Fruit fly (Drosophila melanogaster) whole organism, wandering third instar larva: ENCODE results near the gene phol.

Experiments used
- Abd-B ChIP-seq: fragments of >200 bp; optimal IDR thresholded peaks from 2 replicates; lab custom pipeline; 2017; ENCODE audit warnings: missing biosample characterization, missing genetic modification characterization
- CG32264 ChIP-seq: fragments of 200-800 bp; sonication (Bioruptor generic); optimal IDR thresholded peaks from 2 replicates; lab custom pipeline; 2016; ENCODE audit warnings: missing biosample characterization, missing genetic modification characterization
- CG9705 ChIP-seq: fragments of 200-800 bp; sonication (Bioruptor generic); optimal IDR thresholded peaks from 2 replicates; lab custom pipeline; 2018; ENCODE audit warnings: missing biosample characterization, mild to moderate bottlenecking, missing genetic modification characterization
- CrebA ChIP-seq: fragments of 200-800 bp; sonication (Bioruptor generic); optimal IDR thresholded peaks from 2 replicates; lab custom pipeline; 2016; ENCODE audit warnings: missing biosample characterization, mild to moderate bottlenecking, missing genetic modification characterization, borderline replicate concordance
- Dfd ChIP-seq: fragments of >200 bp; optimal IDR thresholded peaks from 2 replicates; lab custom pipeline; 2017; ENCODE audit warnings: missing biosample characterization, missing genetic modification characterization
- Dif ChIP-seq: fragments of 200-275, 200-300 bp; sonication (Bioruptor generic); optimal IDR thresholded peaks from 2 replicates; lab custom pipeline; 2018; ENCODE audit warnings: missing biosample characterization, missing genetic modification characterization; ENCODE audit not compliant: partially characterized antibody
- GATAd ChIP-seq: sonication (Bioruptor generic); optimal IDR thresholded peaks from 2 replicates; lab custom pipeline; 2016; ENCODE audit warnings: missing biosample characterization, missing genetic modification characterization
- HLH106 ChIP-seq: fragments of 200-800 bp; optimal IDR thresholded peaks from 3 replicates; lab custom pipeline; 2019; ENCODE audit warnings: missing biosample characterization, mild to moderate bottlenecking, missing genetic modification characterization, moderate library complexity
- Hnf4 ChIP-seq: fragments of 200-800 bp; sonication (Bioruptor generic); optimal IDR thresholded peaks from 2 replicates; lab custom pipeline; 2016; ENCODE audit warnings: missing biosample characterization, mild to moderate bottlenecking, missing genetic modification characterization
- Hr78 ChIP-seq: fragments of >200 bp; optimal IDR thresholded peaks from 2 replicates; lab custom pipeline; 2017; ENCODE audit warnings: missing biosample characterization, missing genetic modification characterization
- Hr83 ChIP-seq: fragments of 200-300 bp; sonication (Bioruptor generic); optimal IDR thresholded peaks from 2 replicates; lab custom pipeline; 2016; ENCODE audit warnings: missing biosample characterization, mild to moderate bottlenecking, missing genetic modification characterization, moderate library complexity; ENCODE audit not compliant: poor library complexity, severe bottlenecking
- Jra ChIP-seq: sonication (Bioruptor generic); optimal IDR thresholded peaks from 2 replicates; lab custom pipeline; 2016; ENCODE audit warnings: missing biosample characterization, missing genetic modification characterization
- Mio ChIP-seq: sonication (Bioruptor generic); optimal IDR thresholded peaks from 2 replicates; lab custom pipeline; 2016; ENCODE audit warnings: missing biosample characterization, missing genetic modification characterization
- Myc ChIP-seq: fragments of >200 bp; optimal IDR thresholded peaks from 2 replicates; lab custom pipeline; 2017
- N ChIP-seq: fragments of >200 bp; optimal IDR thresholded peaks from 2 replicates; lab custom pipeline; 2018; ENCODE audit warnings: missing biosample characterization, missing external identifiers, missing genetic modification characterization
- OdsH ChIP-seq: fragments of 200-800 bp; sonication (Bioruptor generic); optimal IDR thresholded peaks from 2 replicates; lab custom pipeline; 2016; ENCODE audit warnings: missing biosample characterization, mild to moderate bottlenecking, missing genetic modification characterization
- Rel ChIP-seq, 2 experiments: fragments of 200-800 bp; sonication (Bioruptor generic) in 1 of 2; optimal IDR thresholded peaks; 2 replicates in 1 of 2; 3 replicates in 1 of 2; lab custom pipeline; 2016 to 2019; ENCODE audit warnings: mild to moderate bottlenecking in 2 of 2, missing biosample characterization in 2 of 2, missing genetic modification characterization in 2 of 2, moderate library complexity in 1 of 2
- Sp1 ChIP-seq: fragments of 200-800 bp; sonication (Bioruptor generic); optimal IDR thresholded peaks from 3 replicates; lab custom pipeline; 2019; ENCODE audit warnings: missing biosample characterization, mild to moderate bottlenecking, missing genetic modification characterization, moderate library complexity
- Vsx2 ChIP-seq: fragments of 200-300, 225-300 bp; sonication (Bioruptor generic); optimal IDR thresholded peaks from 2 replicates; lab custom pipeline; 2018; ENCODE audit warnings: missing biosample characterization, missing genetic modification characterization; ENCODE audit not compliant: partially characterized antibody
- br ChIP-seq: fragments of 200-800 bp; sonication (Bioruptor generic); optimal IDR thresholded peaks from 2 replicates; lab custom pipeline; 2016; ENCODE audit warnings: missing biosample characterization, missing genetic modification characterization
- brk ChIP-seq: fragments of 200-800 bp; sonication (Bioruptor generic); optimal IDR thresholded peaks from 2 replicates; lab custom pipeline; 2016; ENCODE audit warnings: missing biosample characterization, mild to moderate bottlenecking, missing genetic modification characterization
- dl ChIP-seq, 2 experiments: fragments of 175-275, 200-275 bp in 1 of 2; fragments of 200-275 bp in 1 of 2; sonication (Bioruptor generic); optimal IDR thresholded peaks; lab custom pipeline; 2018; ENCODE audit warnings: mild to moderate bottlenecking in 2 of 2, missing biosample characterization in 2 of 2, missing genetic modification characterization in 2 of 2, moderate library complexity in 2 of 2; ENCODE audit not compliant: partially characterized antibody in 2 of 2, insufficient read depth in 1 of 2
- dmrt93B ChIP-seq: fragments of 200-800 bp; sonication (Bioruptor generic); optimal IDR thresholded peaks from 2 replicates; lab custom pipeline; 2018; ENCODE audit warnings: missing biosample characterization, mild to moderate bottlenecking, missing genetic modification characterization
- dsf ChIP-seq: sonication (Bioruptor generic); optimal IDR thresholded peaks from 2 replicates; lab custom pipeline; 2016; ENCODE audit warnings: missing biosample characterization, missing genetic modification characterization, borderline replicate concordance
- ey ChIP-seq: fragments of 200-800 bp; sonication (Bioruptor generic); optimal IDR thresholded peaks from 2 replicates; lab custom pipeline; 2016; ENCODE audit warnings: missing biosample characterization, missing genetic modification characterization
- foxo ChIP-seq, 2 experiments: fragments of 200-800 bp; sonication (Bioruptor generic); optimal IDR thresholded peaks; 2 replicates in 1 of 2; 3 replicates in 1 of 2; lab custom pipeline; 2016 to 2017; ENCODE audit warnings: missing biosample characterization in 2 of 2, missing genetic modification characterization in 2 of 2
- fru ChIP-seq: fragments of 200-800 bp; sonication (Bioruptor generic); optimal IDR thresholded peaks from 3 replicates; lab custom pipeline; 2016; ENCODE audit warnings: missing biosample characterization, mild to moderate bottlenecking, missing genetic modification characterization
- h ChIP-seq: fragments of 200-800 bp; sonication (Bioruptor generic); optimal IDR thresholded peaks from 3 replicates; lab custom pipeline; 2016; ENCODE audit warnings: missing biosample characterization, mild to moderate bottlenecking, missing genetic modification characterization
- jim ChIP-seq: fragments of 175-275, 200-325 bp; sonication (Bioruptor generic); optimal IDR thresholded peaks from 2 replicates; lab custom pipeline; 2016; ENCODE audit warnings: missing biosample characterization, mild to moderate bottlenecking, missing genetic modification characterization
- lola ChIP-seq: fragments of >200 bp; optimal IDR thresholded peaks from 2 replicates; lab custom pipeline; 2017; ENCODE audit warnings: missing biosample characterization, missing genetic modification characterization
- pan ChIP-seq: fragments of >200 bp; optimal IDR thresholded peaks from 2 replicates; lab custom pipeline; 2017
- psq ChIP-seq: fragments of 200-800 bp; sonication (Bioruptor generic); optimal IDR thresholded peaks from 3 replicates; lab custom pipeline; 2017; ENCODE audit warnings: missing biosample characterization, mild to moderate bottlenecking, missing genetic modification characterization, moderate library complexity
- rgr ChIP-seq: fragments of 200-800 bp; sonication (Bioruptor generic); optimal IDR thresholded peaks from 3 replicates; lab custom pipeline; 2016; ENCODE audit warnings: missing biosample characterization, mild to moderate bottlenecking, missing genetic modification characterization
- sage ChIP-seq: fragments of 200-800 bp; sonication (Bioruptor generic); optimal IDR thresholded peaks from 2 replicates; lab custom pipeline; 2016; ENCODE audit warnings: missing biosample characterization, mild to moderate bottlenecking, missing genetic modification characterization
- sv ChIP-seq: fragments of 200-800 bp; sonication (Bioruptor generic); optimal IDR thresholded peaks from 3 replicates; lab custom pipeline; 2016; ENCODE audit warnings: missing biosample characterization, missing genetic modification characterization
- tai ChIP-seq: sonication (Bioruptor generic); optimal IDR thresholded peaks from 2 replicates; lab custom pipeline; 2016; ENCODE audit warnings: missing biosample characterization, missing genetic modification characterization
- usp ChIP-seq: fragments of >200 bp; optimal IDR thresholded peaks from 2 replicates; lab custom pipeline; 2017; ENCODE audit warnings: missing biosample characterization, missing genetic modification characterization
- woc ChIP-seq: sonication (Bioruptor generic); optimal IDR thresholded peaks from 2 replicates; lab custom pipeline; 2016; ENCODE audit warnings: missing biosample characterization, mild to moderate bottlenecking, missing genetic modification characterization

phol gene

dm6 chr3L:9462247-9462769 is 6.2 kb upstream of the phol start:
- TF ChIP-seq CG32264 (GFP tag; lab: Kevin White, UChicago) (peak; percentile 50), lola (GFP tag; lab: Kevin White, UChicago) (no peak), OdsH (GFP tag; lab: Kevin White, UChicago) (peak; percentile 78), sv (GFP tag; lab: Kevin White, UChicago) (peak; percentile 70), GATAd (no peak), Vsx2 (GFP tag; lab: Kevin White, UChicago) (no peak), Hnf4 (GFP tag; lab: Kevin White, UChicago) (peak; percentile 62), Hr78 (GFP tag; lab: Kevin White, UChicago) (no peak), CG9705 (peak; percentile 81), tai (GFP tag; lab: Kevin White, UChicago) (peak; percentile 61), sage (GFP tag; lab: Kevin White, UChicago) (peak; percentile 82), ey (peak; percentile 76), dl (GFP tag; optimal IDR thresholded peaks at IDR 0.05; lab: Kevin White, UChicago; ENCODE audit: insufficient read depth in 1 of 2, partially characterized antibody in 2 of 2) (no peak), N (GFP tag; lab: Kevin White, UChicago) (no peak), Abd-B (GFP tag; lab: Kevin White, UChicago) (no peak), Mio (GFP tag; lab: Kevin White, UChicago) (no peak), h (GFP tag; lab: Kevin White, UChicago) (peak; percentile 89), woc (peak; percentile 89), HLH106 (peak; percentile 88), brk (GFP tag; lab: Kevin White, UChicago) (peak; percentile 84), Dfd (GFP tag; lab: Kevin White, UChicago) (no peak), Jra (GFP tag; lab: Kevin White, UChicago) (peak; percentile 24), br (GFP tag; lab: Kevin White, UChicago) (peak; percentile 83), Rel (GFP tag; optimal IDR thresholded peaks at IDR 0.05; lab: Kevin White, UChicago) (no peak), Rel (tag; optimal IDR thresholded peaks at IDR 0.05; lab: Kevin White, UChicago) (peak; percentile 61), Sp1 (peak; percentile 94), fru (GFP tag; lab: Kevin White, UChicago) (peak; percentile 89), foxo (GFP tag; optimal IDR thresholded peaks at IDR 0.05; lab: Kevin White, UChicago) (peak; percentile 0 to 86), CrebA (GFP tag; lab: Kevin White, UChicago) (no peak), pan (lab: Kevin White, UChicago) (no peak), psq (GFP tag; lab: Kevin White, UChicago) (peak; percentile 61), Dif (GFP tag; lab: Kevin White, UChicago) (no peak), dmrt93B (GFP tag; lab: Kevin White, UChicago) (peak; percentile 79), dsf (GFP tag; lab: Kevin White, UChicago) (peak; percentile 26), jim (GFP tag; lab: Kevin White, UChicago) (no peak), usp (no peak), rgr (GFP tag; lab: Kevin White, UChicago) (peak; percentile 73), Hr83 (GFP tag; lab: Kevin White, UChicago) (no peak), Myc (lab: Kevin White, UChicago) (no peak)
- TF ChIP-seq, all 38 proteins: peak for 22

- no peak for TF ChIP-seq rgr (GFP tag; lab: Kevin White, UChicago)
- peak; percentile 32 for TF ChIP-seq Dif (GFP tag; lab: Kevin White, UChicago)
These were observed 5.7 kb upstream of the phol start for dm6 chr3L:9461670-9462246.
